Worm (Caenorhabditis elegans) whole organism, young adult: ENCODE results near the gene amt-2.

Experiments
- B0019.2 ChIP-seq: fragments of 200-800 bp; sonication (Bioruptor generic); conservative IDR thresholded peaks from 2 replicates; pipeline ENCODE4 v1.3.6; 2022; ENCODE audit warnings: missing genetic modification reagents, missing genetic modification characterization, missing compliant biosample characterization
- B0261.1 ChIP-seq: sonication (generic microtip); optimal IDR thresholded peaks from 2 replicates; lab custom pipeline; 2016; ENCODE audit warnings: mild to moderate bottlenecking, missing genetic modification characterization, moderate library complexity, missing compliant biosample characterization
- F33H1.4 ChIP-seq: fragments of 200-800 bp; sonication (Bioruptor generic); IDR thresholded peaks from 2 replicates; pipeline ENCODE4 v1.3.6; 2022; ENCODE audit warnings: missing genetic modification reagents, missing genetic modification characterization, missing compliant biosample characterization
- F49E8.2 ChIP-seq: sonication (generic microtip); optimal IDR thresholded peaks from 3 replicates; lab custom pipeline; 2017; ENCODE audit warnings: missing genetic modification characterization, mild to moderate bottlenecking, missing compliant biosample characterization, antibody characterized with exemption, moderate library complexity; ENCODE audit not compliant: insufficient read depth
- F55B11.4 ChIP-seq: sonication (generic microtip); optimal IDR thresholded peaks from 2 replicates; lab custom pipeline; 2016; ENCODE audit warnings: missing compliant biosample characterization, missing genetic modification characterization, borderline replicate concordance; ENCODE audit not compliant: insufficient read depth
- aptf-2 ChIP-seq: fragments of 200-800 bp; sonication (Bioruptor generic); conservative IDR thresholded peaks from 2 replicates; pipeline ENCODE4 v1.3.6; 2022; ENCODE audit warnings: missing genetic modification reagents, missing genetic modification characterization, missing compliant biosample characterization
- atf-7 ChIP-seq: sonication (generic microtip); optimal IDR thresholded peaks from 2 replicates; lab custom pipeline; 2017; ENCODE audit warnings: mild to moderate bottlenecking, missing genetic modification characterization, missing compliant biosample characterization
- athp-1 ChIP-seq: sonication (generic microtip); optimal IDR thresholded peaks from 2 replicates; lab custom pipeline; 2017; ENCODE audit warnings: mild to moderate bottlenecking, missing genetic modification characterization, missing compliant biosample characterization
- attf-6 ChIP-seq: fragments of 200-800 bp; sonication (Bioruptor generic); IDR thresholded peaks from 2 replicates; pipeline ENCODE4 v1.3.6; 2022; ENCODE audit warnings: missing genetic modification reagents, missing genetic modification characterization, missing compliant biosample characterization
- bed-1 ChIP-seq: fragments of 200-800 bp; sonication (Bioruptor generic); IDR thresholded peaks from 2 replicates; pipeline ENCODE4 v1.3.6; 2022; ENCODE audit warnings: missing genetic modification reagents, missing genetic modification characterization, missing compliant biosample characterization
- cebp-2 ChIP-seq: fragments of 200-800 bp; sonication (Bioruptor generic); IDR thresholded peaks from 2 replicates; pipeline ENCODE4 v1.3.6; 2022; ENCODE audit warnings: missing genetic modification characterization, missing compliant biosample characterization
- ceh-100 ChIP-seq: fragments of 200-800 bp; sonication (Bioruptor generic); IDR thresholded peaks from 2 replicates; pipeline ENCODE4 v1.3.6; 2022; ENCODE audit warnings: missing genetic modification reagents, missing genetic modification characterization, missing compliant biosample characterization
- ceh-27 ChIP-seq: fragments of 200-800 bp; sonication (Bioruptor generic); optimal IDR thresholded peaks from 2 replicates; lab custom pipeline; 2018; ENCODE audit warnings: mild to moderate bottlenecking, missing genetic modification characterization, moderate library complexity, missing compliant biosample characterization
- ceh-58 ChIP-seq: fragments of 200-800 bp; sonication (Bioruptor generic); IDR thresholded peaks from 2 replicates; pipeline ENCODE4 v1.3.6; 2022; ENCODE audit warnings: missing genetic modification characterization, missing compliant biosample characterization
- ceh-79 ChIP-seq: sonication (generic microtip); optimal IDR thresholded peaks from 2 replicates; lab custom pipeline; 2017; ENCODE audit warnings: mild to moderate bottlenecking, missing genetic modification characterization, missing compliant biosample characterization
- chd-7 ChIP-seq: sonication (generic microtip); optimal IDR thresholded peaks from 2 replicates; lab custom pipeline; 2016; ENCODE audit warnings: mild to moderate bottlenecking, missing genetic modification characterization, moderate library complexity, missing compliant biosample characterization
- die-1 ChIP-seq: sonication (generic microtip); optimal IDR thresholded peaks from 2 replicates; lab custom pipeline; 2016; ENCODE audit warnings: missing genotype, mild to moderate bottlenecking, missing genetic modification characterization, missing compliant biosample characterization
- dpff-1 ChIP-seq: sonication (generic microtip); optimal IDR thresholded peaks from 2 replicates; lab custom pipeline; 2017; ENCODE audit warnings: mild to moderate bottlenecking, missing genetic modification characterization, missing compliant biosample characterization
- dpl-1 ChIP-seq: fragments of 150-350 bp; optimal IDR thresholded peaks from 2 replicates; lab custom pipeline; 2014; ENCODE audit warnings: missing biosample characterization, missing genetic modification reagents, missing genetic modification characterization
- efl-1 ChIP-seq: fragments of 150-350 bp; optimal IDR thresholded peaks from 2 replicates; lab custom pipeline; 2014; ENCODE audit warnings: missing biosample characterization, missing genetic modification reagents, missing genetic modification characterization
- egrh-3 ChIP-seq: fragments of 200-800 bp; sonication (Bioruptor generic); IDR thresholded peaks from 2 replicates; pipeline ENCODE4 v1.3.6; 2022; ENCODE audit warnings: missing genetic modification reagents, missing genetic modification characterization, missing compliant biosample characterization
- fkh-3 ChIP-seq: sonication (generic microtip); optimal IDR thresholded peaks from 2 replicates; lab custom pipeline; 2016; ENCODE audit warnings: mild to moderate bottlenecking, missing genetic modification characterization, missing compliant biosample characterization
- him-1 ChIP-seq: sonication (generic microtip); optimal IDR thresholded peaks from 2 replicates; lab custom pipeline; 2016; ENCODE audit warnings: missing genotype, missing genetic modification reagents, missing genetic modification characterization, missing compliant biosample characterization
- hlh-12 ChIP-seq: sonication (generic microtip); optimal IDR thresholded peaks from 2 replicates; lab custom pipeline; 2016; ENCODE audit warnings: missing genetic modification characterization, missing compliant biosample characterization
- hsf-1 ChIP-seq: fragments of 200-800 bp; sonication (Bioruptor generic); IDR thresholded peaks from 2 replicates; pipeline ENCODE4 v1.3.6; 2022; ENCODE audit warnings: missing genetic modification reagents, missing genetic modification characterization, missing compliant biosample characterization
- let-526 ChIP-seq: fragments of 200-800 bp; sonication (Bioruptor generic); IDR thresholded peaks from 2 replicates; pipeline ENCODE4 v1.3.6; 2022; ENCODE audit warnings: missing genetic modification reagents, missing genetic modification characterization, missing compliant biosample characterization
- let-607 ChIP-seq, 2 experiments: fragments of 200-800 bp in 1 of 2; sonication (Bioruptor generic) in 1 of 2; sonication (generic microtip) in 1 of 2; optimal IDR thresholded peaks; 2 replicates each; lab custom pipeline; 2016 to 2018; ENCODE audit warnings: mild to moderate bottlenecking in 2 of 2, missing compliant biosample characterization in 2 of 2, missing genetic modification characterization in 2 of 2, moderate library complexity in 2 of 2, missing genotype in 1 of 2
- lin-35 ChIP-seq, 3 experiments: fragments of 150-350 bp in 2 of 3; sonication (generic microtip) in 1 of 3; optimal IDR thresholded peaks; 2 replicates each; lab custom pipeline; 2014 to 2018; ENCODE audit warnings: missing biosample characterization in 3 of 3, missing genetic modification characterization in 3 of 3, missing genetic modification reagents in 3 of 3
- lir-1 ChIP-seq: fragments of 200-800 bp; sonication (Bioruptor generic); conservative IDR thresholded peaks from 2 replicates; pipeline ENCODE4 v1.3.6; 2022; ENCODE audit warnings: missing genetic modification reagents, missing genetic modification characterization, missing compliant biosample characterization
- lsy-27 ChIP-seq: sonication (generic microtip); optimal IDR thresholded peaks from 2 replicates; lab custom pipeline; 2017; ENCODE audit warnings: missing genetic modification characterization, mild to moderate bottlenecking, missing compliant biosample characterization, antibody characterized with exemption, missing genotype, borderline replicate concordance; ENCODE audit not compliant: insufficient read depth
- madf-10 ChIP-seq: sonication (generic microtip); optimal IDR thresholded peaks from 2 replicates; lab custom pipeline; 2016; ENCODE audit warnings: mild to moderate bottlenecking, missing genetic modification characterization, missing compliant biosample characterization
- nfya-1 ChIP-seq: sonication (generic microtip); optimal IDR thresholded peaks from 2 replicates; lab custom pipeline; 2017; ENCODE audit warnings: antibody characterized with exemption, missing compliant biosample characterization, missing genetic modification characterization, borderline replicate concordance; ENCODE audit not compliant: insufficient read depth
- nfyb-1 ChIP-seq: fragments of 200-800 bp; sonication (Bioruptor generic); IDR thresholded peaks from 2 replicates; pipeline ENCODE4 v1.3.6; 2022; ENCODE audit warnings: missing genetic modification reagents, missing genetic modification characterization, missing compliant biosample characterization
- nhr-27 ChIP-seq: fragments of 200-800 bp; sonication (Bioruptor generic); optimal IDR thresholded peaks from 2 replicates; lab custom pipeline; 2018; ENCODE audit warnings: mild to moderate bottlenecking, missing genetic modification characterization, moderate library complexity, missing compliant biosample characterization
- nhr-80 ChIP-seq: sonication (generic microtip); optimal IDR thresholded peaks from 2 replicates; lab custom pipeline; 2016; ENCODE audit warnings: missing genetic modification characterization, missing compliant biosample characterization
- nhr-90 ChIP-seq: sonication (generic microtip); optimal IDR thresholded peaks from 2 replicates; lab custom pipeline; 2016; ENCODE audit warnings: missing genotype, mild to moderate bottlenecking, missing genetic modification characterization, missing compliant biosample characterization
- snpc-1.1 ChIP-seq: sonication (generic microtip); optimal IDR thresholded peaks from 2 replicates; lab custom pipeline; 2017; ENCODE audit warnings: missing genetic modification characterization, mild to moderate bottlenecking, missing compliant biosample characterization, antibody characterized with exemption, moderate library complexity, missing genotype, missing genetic modification reagents; ENCODE audit not compliant: insufficient read depth
- snpc-1.3 ChIP-seq: sonication (generic microtip); optimal IDR thresholded peaks from 2 replicates; lab custom pipeline; 2017; ENCODE audit warnings: missing genetic modification characterization, mild to moderate bottlenecking, missing compliant biosample characterization, antibody characterized with exemption, moderate library complexity, missing genotype, missing genetic modification reagents; ENCODE audit not compliant: insufficient read depth
- sptf-2 ChIP-seq: fragments of 200-800 bp; sonication (Bioruptor generic); optimal IDR thresholded peaks from 2 replicates; lab custom pipeline; 2018; ENCODE audit warnings: mild to moderate bottlenecking, missing genetic modification characterization, missing compliant biosample characterization
- unc-130 ChIP-seq: sonication (generic microtip); optimal IDR thresholded peaks from 2 replicates; lab custom pipeline; 2016; ENCODE audit warnings: missing genetic modification reagents, missing genetic modification characterization, missing compliant biosample characterization
- unc-62 ChIP-seq: fragments of 150-350 bp; optimal IDR thresholded peaks from 2 replicates; lab custom pipeline; 2014; ENCODE audit warnings: missing biosample characterization, missing genetic modification reagents, missing genetic modification characterization
- zfh-2 ChIP-seq: fragments of 200-800 bp; sonication (Bioruptor generic); conservative IDR thresholded peaks from 2 replicates; pipeline ENCODE4 v1.3.6; 2022; ENCODE audit warnings: missing genetic modification reagents, missing genetic modification characterization, missing compliant biosample characterization
- ztf-28 ChIP-seq: fragments of 200-800 bp; sonication (Bioruptor generic); IDR thresholded peaks from 2 replicates; pipeline ENCODE4 v1.3.6; 2022; ENCODE audit warnings: missing genetic modification reagents, missing genetic modification characterization, missing compliant biosample characterization

amt-2 gene

DNA sequence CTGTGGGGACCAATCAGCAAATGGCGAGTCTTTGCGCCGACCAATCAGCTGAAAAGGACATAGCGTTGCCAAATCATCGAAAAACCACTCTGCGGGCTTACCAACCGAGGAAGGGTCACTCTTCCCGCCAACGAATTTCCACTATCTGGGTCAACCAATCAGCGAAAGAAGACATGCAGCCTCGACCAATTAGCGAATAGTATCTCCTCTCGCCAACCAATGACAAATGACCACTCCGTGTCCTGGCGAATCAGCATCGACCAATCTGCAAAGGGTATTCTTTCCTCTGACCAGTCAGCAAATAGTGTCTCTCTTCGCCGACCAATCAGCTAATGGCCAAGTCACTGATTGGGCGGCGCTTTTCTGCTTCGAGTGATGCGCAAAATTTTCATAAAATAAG is 705 bp upstream of the amt-2 start:
- TF ChIP-seq cebp-2 (GFP tag; lab: Robert Waterston, UW) = 0 out of 2 replicates have a peak, but pooled peaks have one; percentile 52
- no peak for TF ChIP-seq let-607 (tag; optimal IDR thresholded peaks at IDR 0.05; lab: Kevin White, UChicago)

DNA sequence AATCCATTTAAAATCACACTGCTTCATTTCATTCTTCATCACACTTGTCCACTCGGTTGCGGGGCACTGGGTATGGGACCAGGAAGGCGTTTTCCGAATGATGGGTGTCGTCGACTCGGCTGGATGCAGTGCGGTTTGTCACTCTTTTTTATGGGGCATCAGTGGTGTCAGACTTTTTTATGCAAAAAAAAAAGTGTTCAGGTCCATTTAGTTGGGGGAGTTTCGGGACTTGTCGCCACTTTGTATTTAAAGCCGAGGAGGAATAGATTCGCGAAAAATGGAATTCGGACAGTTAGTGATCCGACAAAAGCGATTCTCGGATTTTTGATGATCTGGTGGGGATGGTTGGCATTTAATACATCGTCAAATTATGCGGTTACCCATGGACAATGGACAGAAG is 2.8 kb downstream of the amt-2 start:
- TF ChIP-seq chd-7 (tag; lab: Kevin White, UChicago) (no peak), atf-7 (tag; lab: Kevin White, UChicago) (no peak), ceh-100 (GFP tag; lab: Robert Waterston, UW) (no peak), hsf-1 (GFP tag; lab: Robert Waterston, UW) (no peak), dpff-1 (tag; lab: Kevin White, UChicago) (no peak), unc-130 (GFP tag; lab: Kevin White, UChicago) (no peak), nfyb-1 (GFP tag; lab: Robert Waterston, UW) (no peak), sptf-2 (GFP tag; lab: Kevin White, UChicago) (no peak)

DNA sequence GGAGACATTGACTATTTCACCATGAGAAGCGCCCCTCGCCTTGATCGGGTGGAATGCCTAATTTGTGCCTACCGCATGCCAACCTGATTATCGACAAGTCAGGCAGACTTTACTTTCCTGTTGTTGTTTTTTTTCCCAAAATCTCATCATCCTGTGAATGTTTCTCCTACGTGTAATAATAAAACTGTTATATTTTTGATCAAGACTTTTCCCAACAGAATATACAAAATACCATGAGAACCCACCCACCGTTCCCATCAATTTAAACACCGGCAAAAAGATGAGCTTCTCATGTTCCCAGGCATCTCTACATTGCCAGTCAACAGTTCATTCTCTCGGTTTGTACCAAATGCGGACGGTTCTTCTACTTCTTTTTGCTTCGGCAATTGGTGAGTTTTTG is 4.7 kb downstream of the amt-2 start, which contains the start of gene scl-9:
Gene scl-9 (plus strand): TSS at position 301 of the 400 bp plus-strand sequence.
- no peak for TF ChIP-seq F49E8.2 (tag; lab: Kevin White, UChicago)
- TF ChIP-seq B0019.2 (GFP tag; lab: Robert Waterston, UW) = no peak
- TF ChIP-seq lin-35 (GFP tag; optimal IDR thresholded peaks at IDR 0.05; lab: Kevin White, UChicago) = no peak
- no peak for TF ChIP-seq efl-1 (GFP tag; lab: Kevin White, UChicago)
- no peak for TF ChIP-seq hlh-12 (tag; lab: Kevin White, UChicago)
- TF ChIP-seq him-1 (tag; lab: Kevin White, UChicago) = no peak
- TF ChIP-seq ceh-79 = no peak
- TF ChIP-seq die-1 (tag; lab: Kevin White, UChicago) = no peak
- no peak for TF ChIP-seq snpc-1.3
- no peak for TF ChIP-seq F33H1.4 (GFP tag; lab: Robert Waterston, UW)
- no peak for TF ChIP-seq cebp-2 (GFP tag; lab: Robert Waterston, UW)
- no peak for TF ChIP-seq zfh-2 (GFP tag; lab: Robert Waterston, UW)
- no peak for TF ChIP-seq ztf-28 (GFP tag; lab: Robert Waterston, UW)
- TF ChIP-seq aptf-2 (GFP tag; lab: Robert Waterston, UW) = no peak
- no peak for TF ChIP-seq nfya-1 (tag; lab: Kevin White, UChicago)
- TF ChIP-seq ceh-58 (GFP tag; lab: Robert Waterston, UW) = no peak
- TF ChIP-seq B0261.1 (tag; lab: Kevin White, UChicago) = no peak
- TF ChIP-seq lir-1 (GFP tag; lab: Robert Waterston, UW) = no peak
- no peak for TF ChIP-seq athp-1

DNA sequence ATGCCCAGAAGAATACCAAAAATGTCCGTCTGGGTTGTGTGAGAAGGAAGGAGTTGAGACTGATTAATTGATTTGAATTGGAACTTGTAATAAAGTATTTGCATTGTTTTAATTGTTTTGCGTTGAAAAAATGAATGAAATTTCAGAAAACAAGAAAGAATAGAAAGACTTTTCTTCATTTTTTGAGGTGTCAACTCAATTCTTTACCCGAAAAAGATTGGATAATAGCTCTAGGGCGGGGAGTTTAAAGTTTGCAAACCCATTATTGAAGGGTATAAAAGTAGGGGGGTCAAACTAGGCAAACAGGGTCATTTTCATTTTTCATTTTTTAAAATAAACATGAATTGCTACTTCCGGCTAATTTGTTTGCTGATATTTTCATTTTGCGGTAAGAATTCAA is 6.0 kb downstream of the amt-2 start, which contains the start of gene scl-10:
Gene scl-10 (plus strand): TSS at position 301 of the 400 bp plus-strand sequence.
- TF ChIP-seq ceh-27 (no peak), let-526 (no peak), lsy-27 (tag; lab: Kevin White, UChicago) (no peak), fkh-3 (tag; lab: Kevin White, UChicago) (no peak), dpl-1 (GFP tag; lab: Kevin White, UChicago) (no peak), nhr-90 (tag; lab: Kevin White, UChicago) (no peak), madf-10 (tag; lab: Kevin White, UChicago) (no peak), let-607 (tag; optimal IDR thresholded peaks at IDR 0.05; lab: Kevin White, UChicago) (no peak), F55B11.4 (no peak), attf-6 (GFP tag; lab: Robert Waterston, UW) (no peak), egrh-3 (no peak), nhr-80 (tag; lab: Kevin White, UChicago) (no peak), unc-62 (no peak), nhr-27 (tag; lab: Kevin White, UChicago) (no peak), bed-1 (no peak), snpc-1.1 (tag; lab: Kevin White, UChicago) (no peak), F49E8.2 (tag; lab: Kevin White, UChicago) (no peak)
